Fruit fly (Drosophila melanogaster): ENCODE data around the gene yellow-k.

yellow-k gene

dm6 chr3L:15553993-15554644 is 33.7 kb downstream of the yellow-k start, which contains the start of gene AGO2 (continued):
- peak; percentile 69 for TF ChIP-seq BEAF-32 (GFP tag; optimal IDR thresholded peaks at IDR 0.05)
- peak; percentile 94 for TF ChIP-seq E2f2 (GFP tag; IDR thresholded peaks at IDR 0.05)
- 0 out of 3 replicates have a peak, but pooled peaks have one; percentile 46 for TF ChIP-seq CG2199 (GFP tag; IDR thresholded peaks at IDR 0.05)
- no peak for TF ChIP-seq peb (GFP tag; IDR thresholded peaks at IDR 0.05)
- peak; percentile 32 for TF ChIP-seq CG3163 (GFP tag; optimal IDR thresholded peaks at IDR 0.05)
- peak; percentile 69 for TF ChIP-seq bbx (GFP tag; IDR thresholded peaks at IDR 0.05; ENCODE audit: partially characterized antibody)
- peak; percentile 95 for TF ChIP-seq Sry-δ (GFP tag; optimal IDR thresholded peaks at IDR 0.05)
- TF ChIP-seq Dref (GFP tag; IDR thresholded peaks at IDR 0.05) = peak; percentile 93

dm6 chr3L:15562727-15563057 is 42.3 kb downstream of the yellow-k start:
- TF ChIP-seq prd (optimal IDR thresholded peaks at IDR 0.05) = no peak
- no peak for TF ChIP-seq prd (GFP tag; IDR thresholded peaks at IDR 0.05)
- TF ChIP-seq onecut (GFP tag; IDR thresholded peaks at IDR 0.05) = peak; percentile 98
- TF ChIP-seq chinmo (GFP tag; IDR thresholded peaks at IDR 0.05; ENCODE audit: partially characterized antibody) = 0 out of 4 replicates have a peak, but pooled peaks have one; percentile 72
- TF ChIP-seq Sry-δ (GFP tag; optimal IDR thresholded peaks at IDR 0.05) = peak; percentile 38
- TF ChIP-seq hb (GFP tag; IDR thresholded peaks at IDR 0.05; ENCODE audit: partially characterized antibody) = 0 out of 3 replicates have a peak, but pooled peaks have one; percentile 7
- TF ChIP-seq Doc3 (GFP tag; IDR thresholded peaks at IDR 0.05; ENCODE audit: partially characterized antibody) = peak; percentile 27; the same call in 1 of the 3 replicates
- TF ChIP-seq Bgb (GFP tag; IDR thresholded peaks at IDR 0.05; ENCODE audit: partially characterized antibody) = peak; percentile 61
- TF ChIP-seq Fer1 (GFP tag; optimal IDR thresholded peaks at IDR 0.05) = peak; percentile 27
- peak; percentile 80 for TF ChIP-seq MESR4 (GFP tag; optimal IDR thresholded peaks at IDR 0.05)
- no peak for TF ChIP-seq CG15011 (GFP tag; optimal IDR thresholded peaks at IDR 0.05)
- TF ChIP-seq nerfin-2 (GFP tag; IDR thresholded peaks at IDR 0.05; ENCODE audit: partially characterized antibody) = peak; percentile 28; the same call in 1 of the 2 replicates
- TF ChIP-seq HLH4C (GFP tag; IDR thresholded peaks at IDR 0.05; ENCODE audit: partially characterized antibody) = peak; percentile 52; the same call in 1 of the 3 replicates
- peak; percentile 50; the same call in 1 of the 3 replicates for TF ChIP-seq CG7963 (GFP tag; IDR thresholded peaks at IDR 0.05; ENCODE audit: partially characterized antibody)
- TF ChIP-seq CG1647 (GFP tag; optimal IDR thresholded peaks at IDR 0.05) = no peak
- TF ChIP-seq CG1603 (tag; optimal IDR thresholded peaks at IDR 0.05) = peak; percentile 30
- TF ChIP-seq gro (GFP tag; optimal IDR thresholded peaks at IDR 0.05) = no peak
- TF ChIP-seq inv (GFP tag; IDR thresholded peaks at IDR 0.05; ENCODE audit: partially characterized antibody) = no peak
- TF ChIP-seq Sox100B (GFP tag; optimal IDR thresholded peaks at IDR 0.05) = no peak
- peak; percentile 43; the same call in 1 of the 3 replicates for TF ChIP-seq knrl (GFP tag; IDR thresholded peaks at IDR 0.05; ENCODE audit: partially characterized antibody)
- 0 out of 3 replicates have a peak, but pooled peaks have one; percentile 6 for TF ChIP-seq gce (GFP tag; IDR thresholded peaks at IDR 0.05)

- TF ChIP-seq CG13775 (GFP tag; optimal IDR thresholded peaks at IDR 0.05) (peak; percentile 33), nmo (GFP tag; optimal IDR thresholded peaks at IDR 0.05) (peak; percentile 65), crp (GFP tag; optimal IDR thresholded peaks at IDR 0.05) (peak in 1 of 2 experiments; percentile 70), chif (GFP tag; optimal IDR thresholded peaks at IDR 0.05) (no peak), row (GFP tag; IDR thresholded peaks at IDR 0.05) (peak; percentile 66), Myb (GFP tag; optimal IDR thresholded peaks at IDR 0.05) (no peak), CG3726 (GFP tag; IDR thresholded peaks at IDR 0.05) (no peak), org-1 (GFP tag; optimal IDR thresholded peaks at IDR 0.05) (no peak), CG14014 (GFP tag; IDR thresholded peaks at IDR 0.05) (peak; percentile 76; the same call in 1 of the 2 replicates), D19A (tag; optimal IDR thresholded peaks at IDR 0.05) (peak; percentile 47), toy (GFP tag; IDR thresholded peaks at IDR 0.05) (0 out of 2 replicates have a peak, but pooled peaks have one; percentile 27), so (GFP tag; IDR thresholded peaks at IDR 0.05) (no peak), CG9797 (GFP tag; optimal IDR thresholded peaks at IDR 0.05) (peak; percentile 49), CG1792 (GFP tag; optimal IDR thresholded peaks at IDR 0.05) (no peak), Trl (optimal IDR thresholded peaks at IDR 0.05) (no peak), Trl (GFP tag; optimal IDR thresholded peaks at IDR 0.05) (peak; percentile 31), CG17829 (tag; optimal IDR thresholded peaks at IDR 0.05) (peak; percentile 71), CG7357 (GFP tag; IDR thresholded peaks at IDR 0.05) (peak; percentile 93)
These were observed 42.8 kb downstream of the yellow-k start, which contains the start of the genes CG7739 and SCCRO for dm6 chr3L:15563058-15563850. Gene CG7739 (minus strand): TSS chr3L:15563065. Gene SCCRO (plus strand): TSS chr3L:15563427.

Data from whole organism, embryonic.